Worm (Caenorhabditis elegans) whole organism, L1 larva: ENCODE results near the gene ceeh-2.
A peak's percentile ranks its signal among the peaks of the same experiment; 100 is the strongest.

Experiments used
- C04F5.9 ChIP-seq: sonication (generic microtip); optimal IDR thresholded peaks from 2 replicates; lab custom pipeline; 2016; ENCODE audit warnings: missing genetic modification characterization, missing compliant biosample characterization
- C16A3.4 ChIP-seq: fragments of 150-350 bp; optimal IDR thresholded peaks from 2 replicates; lab custom pipeline; 2014; ENCODE audit warnings: missing biosample characterization, missing genetic modification characterization
- C34B4.2 ChIP-seq: sonication (generic microtip); optimal IDR thresholded peaks from 2 replicates; lab custom pipeline; 2017; ENCODE audit warnings: mild to moderate bottlenecking, missing genetic modification characterization, missing compliant biosample characterization
- ces-1 ChIP-seq: fragments of 150-350 bp; optimal IDR thresholded peaks from 2 replicates; lab custom pipeline; 2014; ENCODE audit warnings: missing biosample characterization, missing genetic modification reagents, missing genetic modification characterization
- dsc-1 ChIP-seq: sonication (generic microtip); optimal IDR thresholded peaks from 2 replicates; lab custom pipeline; 2016; ENCODE audit warnings: mild to moderate bottlenecking, missing genetic modification characterization, missing compliant biosample characterization
- efl-1 ChIP-seq, 4 experiments: fragments of 150-350 bp; optimal IDR thresholded peaks in 3 of 4; peaks in 1 of 4; 1 replicate in 1 of 4; 2 replicates in 3 of 4; lab custom pipeline; 2014; ENCODE audit warnings: missing biosample characterization in 2 of 4, missing genetic modification characterization in 2 of 4, missing genetic modification reagents in 2 of 4
- elt-2 ChIP-seq: sonication (generic microtip); optimal IDR thresholded peaks from 2 replicates; lab custom pipeline; 2016; ENCODE audit warnings: missing genetic modification characterization, mild to moderate bottlenecking, inconsistent platforms, missing compliant biosample characterization, missing genetic modification reagents
- ets-5 ChIP-seq: fragments of 200-800 bp; sonication (Bioruptor generic); IDR thresholded peaks from 2 replicates; pipeline ENCODE4 v1.3.6; 2022; ENCODE audit warnings: missing genetic modification characterization, missing compliant biosample characterization
- fkh-10 ChIP-seq: sonication (generic microtip); optimal IDR thresholded peaks from 2 replicates; lab custom pipeline; 2017; ENCODE audit warnings: missing biosample characterization, missing genetic modification reagents, missing genetic modification characterization
- fkh-4 ChIP-seq: sonication (generic microtip); optimal IDR thresholded peaks from 2 replicates; lab custom pipeline; 2016; ENCODE audit warnings: missing compliant biosample characterization, missing genetic modification characterization, borderline replicate concordance
- fkh-8 ChIP-seq: sonication (generic microtip); optimal IDR thresholded peaks from 2 replicates; lab custom pipeline; 2016; ENCODE audit warnings: mild to moderate bottlenecking, missing genetic modification characterization, missing compliant biosample characterization
- hlh-17 ChIP-seq: fragments of 200-800 bp; sonication (Bioruptor generic); optimal IDR thresholded peaks from 2 replicates; lab custom pipeline; 2018; ENCODE audit warnings: missing genetic modification characterization, mild to moderate bottlenecking, missing compliant biosample characterization, moderate library complexity, borderline replicate concordance
- hlh-4 ChIP-seq: sonication (generic microtip); optimal IDR thresholded peaks from 2 replicates; lab custom pipeline; 2016; ENCODE audit warnings: mild to moderate bottlenecking, missing genetic modification characterization, missing compliant biosample characterization
- hpl-2 ChIP-seq: fragments of 150-350 bp; optimal IDR thresholded peaks from 2 replicates; lab custom pipeline; 2014; ENCODE audit warnings: missing biosample characterization, missing genetic modification reagents, missing genetic modification characterization
- jun-1 ChIP-seq: fragments of 150-350 bp; optimal IDR thresholded peaks from 2 replicates; lab custom pipeline; 2014; ENCODE audit warnings: missing biosample characterization, missing genetic modification reagents, missing genetic modification characterization
- lin-14 ChIP-seq: fragments of 200-800 bp; sonication (Bioruptor generic); optimal IDR thresholded peaks from 2 replicates; lab custom pipeline; 2018; ENCODE audit warnings: mild to moderate bottlenecking, missing genetic modification characterization, moderate library complexity, missing compliant biosample characterization
- lin-35 ChIP-seq, 2 experiments: fragments of 150-350 bp; optimal IDR thresholded peaks; 2 replicates each; lab custom pipeline; 2014; ENCODE audit warnings: missing biosample characterization in 2 of 2, missing genetic modification characterization in 2 of 2, missing genetic modification reagents in 2 of 2
- lin-39 ChIP-seq: fragments of 150-350 bp; optimal IDR thresholded peaks from 2 replicates; lab custom pipeline; 2014; ENCODE audit warnings: missing biosample characterization, missing genetic modification reagents, missing genetic modification characterization
- lir-3 ChIP-seq: sonication (generic microtip); optimal IDR thresholded peaks from 2 replicates; lab custom pipeline; 2016; ENCODE audit warnings: mild to moderate bottlenecking, missing genetic modification characterization, moderate library complexity, missing compliant biosample characterization; ENCODE audit not compliant: poor library complexity
- lsy-2 ChIP-seq, 2 experiments: fragments of 150-350 bp; optimal IDR thresholded peaks; 2 replicates each; lab custom pipeline; 2014; ENCODE audit warnings: missing biosample characterization in 2 of 2, missing genetic modification characterization in 2 of 2
- mab-9 ChIP-seq: fragments of 200-800 bp; sonication (Bioruptor generic); IDR thresholded peaks from 2 replicates; pipeline ENCODE4 v1.3.6; 2022; ENCODE audit warnings: missing genetic modification reagents, missing genetic modification characterization, missing compliant biosample characterization
- mdl-1 ChIP-seq, 2 experiments: fragments of 150-350 bp; optimal IDR thresholded peaks; 2 replicates each; lab custom pipeline; 2014 to 2017; ENCODE audit warnings: missing biosample characterization in 2 of 2, missing genetic modification characterization in 2 of 2, inconsistent platforms in 1 of 2
- mef-2 ChIP-seq: fragments of 150-350 bp; optimal IDR thresholded peaks from 2 replicates; lab custom pipeline; 2014; ENCODE audit warnings: missing biosample characterization, missing genetic modification characterization
- nhr-19 ChIP-seq: fragments of 200-800 bp; sonication (Bioruptor generic); conservative IDR thresholded peaks from 2 replicates; pipeline ENCODE4 v1.3.6; 2022; ENCODE audit warnings: missing genetic modification characterization, missing compliant biosample characterization
- nhr-20 ChIP-seq: sonication (generic microtip); optimal IDR thresholded peaks from 2 replicates; lab custom pipeline; 2016; ENCODE audit warnings: mild to moderate bottlenecking, missing genetic modification characterization, missing compliant biosample characterization
- nhr-237 ChIP-seq: fragments of 150-350 bp; optimal IDR thresholded peaks from 2 replicates; lab custom pipeline; 2014; ENCODE audit warnings: missing biosample characterization, missing genetic modification characterization
- nhr-47 ChIP-seq: sonication (generic microtip); optimal IDR thresholded peaks from 2 replicates; lab custom pipeline; 2016; ENCODE audit warnings: mild to moderate bottlenecking, missing genetic modification characterization, moderate library complexity, missing compliant biosample characterization
- nhr-71 ChIP-seq: sonication (generic microtip); optimal IDR thresholded peaks from 2 replicates; lab custom pipeline; 2016; ENCODE audit warnings: mild to moderate bottlenecking, missing genetic modification characterization, moderate library complexity, missing compliant biosample characterization
- nhr-84 ChIP-seq: sonication (generic microtip); optimal IDR thresholded peaks from 2 replicates; lab custom pipeline; 2017; ENCODE audit warnings: missing biosample characterization, missing genetic modification characterization
- nhr-90 ChIP-seq: sonication (generic microtip); optimal IDR thresholded peaks from 2 replicates; lab custom pipeline; 2016; ENCODE audit warnings: mild to moderate bottlenecking, missing genetic modification characterization, missing compliant biosample characterization; ENCODE audit not compliant: poor library complexity
- skn-1 ChIP-seq: fragments of 150-350 bp; optimal IDR thresholded peaks from 2 replicates; lab custom pipeline; 2014; ENCODE audit warnings: missing biosample characterization, missing genetic modification characterization
- snpc-4 ChIP-seq: fragments of 150-350 bp; optimal IDR thresholded peaks from 2 replicates; lab custom pipeline; 2014; ENCODE audit warnings: missing biosample characterization, missing genetic modification characterization
- snu-23 ChIP-seq: sonication (generic microtip); optimal IDR thresholded peaks from 2 replicates; lab custom pipeline; 2016; ENCODE audit warnings: missing genetic modification characterization, missing compliant biosample characterization
- sox-4 ChIP-seq: sonication (generic microtip); optimal IDR thresholded peaks from 2 replicates; lab custom pipeline; 2016; ENCODE audit warnings: missing genetic modification characterization, missing compliant biosample characterization
- swsn-7 ChIP-seq: sonication (generic microtip); optimal IDR thresholded peaks from 2 replicates; lab custom pipeline; 2016; ENCODE audit warnings: missing genetic modification characterization, missing compliant biosample characterization
- tbx-2 ChIP-seq: sonication (generic microtip); optimal IDR thresholded peaks from 2 replicates; lab custom pipeline; 2016; ENCODE audit warnings: missing genetic modification characterization, missing compliant biosample characterization
- unc-130 ChIP-seq: fragments of 150-350 bp; optimal IDR thresholded peaks from 2 replicates; lab custom pipeline; 2017; ENCODE audit warnings: missing biosample characterization, missing genetic modification characterization, inconsistent platforms
- unc-30 ChIP-seq: sonication (generic microtip); optimal IDR thresholded peaks from 2 replicates; lab custom pipeline; 2017; ENCODE audit warnings: missing biosample characterization, missing genetic modification characterization
- unc-86 ChIP-seq: sonication (generic microtip); optimal IDR thresholded peaks from 2 replicates; lab custom pipeline; 2016; ENCODE audit warnings: missing genetic modification characterization, missing compliant biosample characterization
- vab-15 ChIP-seq: sonication (generic microtip); optimal IDR thresholded peaks from 2 replicates; lab custom pipeline; 2017; ENCODE audit warnings: missing genotype, mild to moderate bottlenecking, missing genetic modification characterization, missing compliant biosample characterization
- xbp-1 ChIP-seq: sonication (generic microtip); optimal IDR thresholded peaks from 2 replicates; lab custom pipeline; 2016; ENCODE audit warnings: missing genetic modification characterization, missing compliant biosample characterization
- zip-4 ChIP-seq: fragments of 200-800 bp; sonication (Bioruptor generic); optimal IDR thresholded peaks from 2 replicates; lab custom pipeline; 2018; ENCODE audit warnings: mild to moderate bottlenecking, missing genetic modification characterization, moderate library complexity, missing compliant biosample characterization
- ztf-11 ChIP-seq, 2 experiments: sonication (generic microtip); optimal IDR thresholded peaks; 2 replicates each; lab custom pipeline; 2016 to 2017; ENCODE audit warnings: missing genetic modification characterization in 2 of 2, missing biosample characterization in 1 of 2, missing compliant biosample characterization in 1 of 2

Gene ceeh-2

ce11 chrV:10357467-10357953 lies at the start of gene ceeh-2:
Gene ceeh-2 (minus strand): TSS chrV:10357903.
- TF ChIP-seq nhr-20 (no peak), nhr-71 (tag; lab: Kevin White, UChicago) (no peak), unc-130 (no peak), skn-1 (tag; lab: Kevin White, UChicago) (no peak), lin-35 (GFP tag; optimal IDR thresholded peaks at IDR 0.05; lab: Kevin White, UChicago) (peak in 1 of 2 experiments; percentile 27), efl-1 (optimal IDR thresholded peaks at IDR 0.05; lab: Kevin White, UChicago) (no peak), efl-1 (GFP tag; optimal IDR thresholded peaks at IDR 0.05 in 1 of 2; lab: Kevin White, UChicago) (peak in 1 of 2 experiments; percentile 80)

- TF ChIP-seq nhr-71 (tag; lab: Kevin White, UChicago) (no peak), unc-86 (tag; lab: Kevin White, UChicago) (no peak), mdl-1 (tag; optimal IDR thresholded peaks at IDR 0.05; lab: Kevin White, UChicago) (no peak)
- TF ChIP-seq, all 84 proteins: peak for 0
Observed at ce11 chrV:10406313-10406712, 48.6 kb upstream of the ceeh-2 start, which contains the start of gene F15H10.7. Gene F15H10.7 (minus strand): TSS chrV:10406413.

ce11 chrV:10404701-10405100 lies 47.0 kb upstream of the ceeh-2 start:
- TF ChIP-seq hlh-17 (GFP tag; lab: Kevin White, UChicago) (no peak), mef-2 (tag; lab: Kevin White, UChicago) (no peak), nhr-47 (tag; lab: Kevin White, UChicago) (no peak), lsy-2 (tag; optimal IDR thresholded peaks at IDR 0.05; lab: Kevin White, UChicago) (no peak)

- TF ChIP-seq nhr-20 = no peak
- no peak for TF ChIP-seq mab-9 (GFP tag; lab: Robert Waterston, UW)
- no peak for TF ChIP-seq nhr-71 (tag; lab: Kevin White, UChicago)
- TF ChIP-seq lir-3 (tag; lab: Kevin White, UChicago) = no peak
- TF ChIP-seq sox-4 (tag; lab: Kevin White, UChicago) = no peak
- TF ChIP-seq ces-1 = no peak
- TF ChIP-seq ets-5 (GFP tag; lab: Robert Waterston, UW) = no peak
- TF ChIP-seq snpc-4 (tag; lab: Kevin White, UChicago) = no peak
- no peak for TF ChIP-seq snu-23
- TF ChIP-seq ztf-11 (tag; optimal IDR thresholded peaks at IDR 0.05; lab: Kevin White, UChicago) = no peak
- no peak for TF ChIP-seq C16A3.4 (tag; lab: Kevin White, UChicago)
- no peak for TF ChIP-seq tbx-2
- no peak for TF ChIP-seq unc-30 (tag; lab: Kevin White, UChicago)
- no peak for TF ChIP-seq C04F5.9
Observed at ce11 chrV:10402804-10403203, 45.1 kb upstream of the ceeh-2 start, which contains the start of gene F15H10.8. Gene F15H10.8 (minus strand): TSS chrV:10402904.

- TF ChIP-seq C04F5.9 = no peak
- peak; percentile 93 for TF ChIP-seq elt-2 (tag; lab: Kevin White, UChicago)
- TF ChIP-seq lin-39 (tag; lab: Kevin White, UChicago) = no peak
- TF ChIP-seq swsn-7 (tag; lab: Kevin White, UChicago) = no peak
- no peak for TF ChIP-seq sox-4 (tag; lab: Kevin White, UChicago)
- TF ChIP-seq lin-35 (GFP tag; optimal IDR thresholded peaks at IDR 0.05; lab: Kevin White, UChicago) = peak in 1 of 2 experiments; percentile 49
- no peak for TF ChIP-seq dsc-1 (tag; lab: Kevin White, UChicago)
- TF ChIP-seq nhr-84 (tag; lab: Kevin White, UChicago) = no peak
- no peak for TF ChIP-seq mdl-1 (tag; optimal IDR thresholded peaks at IDR 0.05; lab: Kevin White, UChicago)
- TF ChIP-seq nhr-90 (tag; lab: Kevin White, UChicago) = peak; percentile 1
- peak; percentile 73 for TF ChIP-seq nhr-20
- no peak for TF ChIP-seq fkh-8 (tag; lab: Kevin White, UChicago)
- no peak for TF ChIP-seq xbp-1 (tag; lab: Kevin White, UChicago)
- no peak for TF ChIP-seq nhr-237 (tag; lab: Kevin White, UChicago)
- no peak for TF ChIP-seq hpl-2 (GFP tag; lab: Kevin White, UChicago)
- TF ChIP-seq nhr-19 (GFP tag; lab: Robert Waterston, UW) = no peak
- peak; percentile 16 for TF ChIP-seq nhr-71 (tag; lab: Kevin White, UChicago)
- no peak for TF ChIP-seq lin-14 (GFP tag; lab: Kevin White, UChicago)
- no peak for TF ChIP-seq hlh-4 (tag; lab: Kevin White, UChicago)
- TF ChIP-seq C34B4.2 (tag; lab: Kevin White, UChicago) = no peak
- no peak for TF ChIP-seq zip-4 (GFP tag; lab: Kevin White, UChicago)
- no peak for TF ChIP-seq ets-5 (GFP tag; lab: Robert Waterston, UW)
- no peak for TF ChIP-seq vab-15 (tag; lab: Kevin White, UChicago)
- no peak for TF ChIP-seq fkh-10 (GFP tag; lab: Kevin White, UChicago)
- no peak for TF ChIP-seq jun-1 (tag; lab: Kevin White, UChicago)
- no peak for TF ChIP-seq fkh-4 (tag; lab: Kevin White, UChicago)
Observed at ce11 chrV:10399290-10399689, 41.6 kb upstream of the ceeh-2 start.
